Fruit fly (Drosophila melanogaster): Measurements from ENCODE around the gene chinmo.

chinmo gene

dm6 chr2L:1728620-1728944 is 77.5 kb downstream of the chinmo start, which contains the start of gene Rrp40 (continued):
- TF ChIP-seq sna (GFP tag; IDR thresholded peaks at IDR 0.05; ENCODE audit: partially characterized antibody) = 0 out of 2 replicates have a peak, but pooled peaks have one; percentile 22
- no peak for TF ChIP-seq Ets97D (GFP tag; optimal IDR thresholded peaks at IDR 0.05)
- no peak for TF ChIP-seq fd3F (GFP tag; optimal IDR thresholded peaks at IDR 0.05)
- peak; percentile 4 for TF ChIP-seq CG14710 (tag; optimal IDR thresholded peaks at IDR 0.05)
- peak; percentile 71 for TF ChIP-seq stwl (tag; optimal IDR thresholded peaks at IDR 0.05)
- no peak for TF ChIP-seq tgo (GFP tag; IDR thresholded peaks at IDR 0.05)
- TF ChIP-seq CG2712 (tag; optimal IDR thresholded peaks at IDR 0.05) = no peak
- peak; percentile 13 for TF ChIP-seq Oli (tag; optimal IDR thresholded peaks at IDR 0.05)
- TF ChIP-seq Nf-YA (GFP tag; IDR thresholded peaks at IDR 0.05) = no peak
- no peak for TF ChIP-seq CG12299 (tag; optimal IDR thresholded peaks at IDR 0.05)
- TF ChIP-seq B-H1 (GFP tag; IDR thresholded peaks at IDR 0.05) = no peak
- TF ChIP-seq Opbp (GFP tag; IDR thresholded peaks at IDR 0.05; ENCODE audit: partially characterized antibody) = no peak
- no peak for TF ChIP-seq CG17359 (tag; optimal IDR thresholded peaks at IDR 0.05)
- TF ChIP-seq nmo (GFP tag; optimal IDR thresholded peaks at IDR 0.05) = no peak
- no peak for TF ChIP-seq CG33557 (GFP tag; optimal IDR thresholded peaks at IDR 0.05)
- TF ChIP-seq br (optimal IDR thresholded peaks at IDR 0.05) = no peak
- TF ChIP-seq CG12219 (GFP tag; optimal IDR thresholded peaks at IDR 0.05) = no peak
- no peak for TF ChIP-seq org-1 (GFP tag; optimal IDR thresholded peaks at IDR 0.05)
- no peak for TF ChIP-seq Myb (GFP tag; optimal IDR thresholded peaks at IDR 0.05)
- TF ChIP-seq Max (GFP tag; optimal IDR thresholded peaks at IDR 0.05) = peak; percentile 3
- TF ChIP-seq twi (tag; optimal IDR thresholded peaks at IDR 0.05) = peak; percentile 50
- TF ChIP-seq YL-1 (GFP tag; optimal IDR thresholded peaks at IDR 0.05) = no peak
- TF ChIP-seq CG14014 (GFP tag; IDR thresholded peaks at IDR 0.05) = no peak
- no peak for TF ChIP-seq CG8290 (GFP tag; optimal IDR thresholded peaks at IDR 0.05)
- TF ChIP-seq CG8290 (tag; optimal IDR thresholded peaks at IDR 0.05) = no peak
- TF ChIP-seq CG33213 (GFP tag; optimal IDR thresholded peaks at IDR 0.05) = no peak
- TF ChIP-seq Atf3 (GFP tag; optimal IDR thresholded peaks at IDR 0.05) = no peak
- TF ChIP-seq Neu2 (GFP tag; optimal IDR thresholded peaks at IDR 0.05; ENCODE audit: borderline replicate concordance) = no peak
- TF ChIP-seq dm (GFP tag; optimal IDR thresholded peaks at IDR 0.05) = peak; percentile 66
- no peak for TF ChIP-seq CG34224 (GFP tag; IDR thresholded peaks at IDR 0.05; ENCODE audit: partially characterized antibody)
- TF ChIP-seq Oaz (GFP tag; IDR thresholded peaks at IDR 0.05) = no peak
- no peak for TF ChIP-seq psq (GFP tag; optimal IDR thresholded peaks at IDR 0.05)
- TF ChIP-seq bcd (GFP tag; optimal IDR thresholded peaks at IDR 0.05) = no peak
- TF ChIP-seq pzg (GFP tag; optimal IDR thresholded peaks at IDR 0.05) = peak; percentile 60
- TF ChIP-seq zf30C (GFP tag; optimal IDR thresholded peaks at IDR 0.05) = no peak
- TF ChIP-seq lov (optimal IDR thresholded peaks at IDR 0.05) = no peak
- no peak for TF ChIP-seq lov (GFP tag; IDR thresholded peaks at IDR 0.05)
- no peak for TF ChIP-seq salm (tag; optimal IDR thresholded peaks at IDR 0.05)
- no peak for TF ChIP-seq Dfd (GFP tag; optimal IDR thresholded peaks at IDR 0.05)
- TF ChIP-seq NC2α (GFP tag; optimal IDR thresholded peaks at IDR 0.05) = no peak
- TF ChIP-seq trem (tag; optimal IDR thresholded peaks at IDR 0.05) = peak; percentile 14
- no peak for TF ChIP-seq Hsf (GFP tag; optimal IDR thresholded peaks at IDR 0.05)
- TF ChIP-seq tap (tag; optimal IDR thresholded peaks at IDR 0.05) = no peak
- no peak for TF ChIP-seq ranshi (GFP tag; IDR thresholded peaks at IDR 0.05)
- TF ChIP-seq D (optimal IDR thresholded peaks at IDR 0.05) = no peak
- TF ChIP-seq D (GFP tag; optimal IDR thresholded peaks at IDR 0.05) = no peak
- TF ChIP-seq CG4730 (GFP tag; IDR thresholded peaks at IDR 0.05) = no peak
- TF ChIP-seq CG1603 (tag; optimal IDR thresholded peaks at IDR 0.05) = peak; percentile 33
- TF ChIP-seq Bdp1 (GFP tag; optimal IDR thresholded peaks at IDR 0.05) = no peak
- TF ChIP-seq Hmr (GFP tag; optimal IDR thresholded peaks at IDR 0.05) = no peak
- TF ChIP-seq Sox100B (GFP tag; optimal IDR thresholded peaks at IDR 0.05) = no peak
- peak; percentile 48 for TF ChIP-seq vvl (GFP tag; IDR thresholded peaks at IDR 0.05)
- peak; percentile 80 for TF ChIP-seq Med (GFP tag)
